Worm (Caenorhabditis elegans): Measurements from ENCODE around the gene ZC239.13.

DNA sequence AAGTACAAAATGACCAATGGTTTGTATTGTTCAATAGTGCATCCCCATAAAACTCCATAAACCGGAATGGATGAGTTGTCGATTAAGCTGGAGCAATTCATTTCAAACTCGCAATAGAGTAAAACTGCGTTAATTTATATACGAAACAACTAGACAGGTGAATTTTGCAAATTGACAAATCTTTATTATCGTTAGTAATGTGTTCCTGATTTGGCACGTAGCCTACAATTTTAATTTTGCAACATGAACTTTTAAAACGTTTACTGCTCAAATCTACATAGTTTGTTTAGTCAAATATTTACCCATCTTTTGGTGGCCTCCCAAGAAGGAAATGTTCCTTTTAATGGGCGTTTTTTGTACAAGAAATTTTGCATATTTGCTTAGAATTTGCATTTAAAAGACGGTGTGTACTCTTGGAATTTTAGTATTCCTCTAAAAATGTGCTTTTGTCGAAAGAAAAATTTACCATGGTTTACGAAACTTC is 14.4 kb upstream of the ZC239.13 start, which contains the start of the genes srz-67 and C17F4.11:
- no peak for TF ChIP-seq B0310.2 (tag; optimal IDR thresholded peaks at IDR 0.05)
- no peak for TF ChIP-seq ceh-13 (GFP tag; optimal IDR thresholded peaks at IDR 0.05)
- no peak for TF ChIP-seq ama-1 (optimal IDR thresholded peaks at IDR 0.05)
- no peak for TF ChIP-seq tbx-11 (GFP tag; IDR thresholded peaks at IDR 0.05)
- no peak for TF ChIP-seq flt-1 (GFP tag; IDR thresholded peaks at IDR 0.05)
- TF ChIP-seq ceh-36 (tag; optimal IDR thresholded peaks at IDR 0.05): no peak
- TF ChIP-seq hmbx-1 (tag; optimal IDR thresholded peaks at IDR 0.05): no peak
- no peak for TF ChIP-seq pes-1 (GFP tag; IDR thresholded peaks at IDR 0.05)
